Fruit fly (Drosophila melanogaster) whole organism, wandering third instar larva: ENCODE data around the gene CG15561.

Source experiments
- Dfd ChIP-seq: fragments of >200 bp; optimal IDR thresholded peaks from 2 replicates; lab custom pipeline; 2017; ENCODE audit warnings: missing biosample characterization, missing genetic modification characterization
- N ChIP-seq: fragments of >200 bp; optimal IDR thresholded peaks from 2 replicates; lab custom pipeline; 2018; ENCODE audit warnings: missing biosample characterization, missing external identifiers, missing genetic modification characterization
- OdsH ChIP-seq: fragments of 200-800 bp; sonication (Bioruptor generic); optimal IDR thresholded peaks from 2 replicates; lab custom pipeline; 2016; ENCODE audit warnings: missing biosample characterization, mild to moderate bottlenecking, missing genetic modification characterization
- dl ChIP-seq, 2 experiments: fragments of 175-275, 200-275 bp in 1 of 2; fragments of 200-275 bp in 1 of 2; sonication (Bioruptor generic); optimal IDR thresholded peaks; lab custom pipeline; 2018; ENCODE audit warnings: mild to moderate bottlenecking in 2 of 2, missing biosample characterization in 2 of 2, missing genetic modification characterization in 2 of 2, moderate library complexity in 2 of 2; ENCODE audit not compliant: partially characterized antibody in 2 of 2, insufficient read depth in 1 of 2
- psq ChIP-seq: fragments of 200-800 bp; sonication (Bioruptor generic); optimal IDR thresholded peaks from 3 replicates; lab custom pipeline; 2017; ENCODE audit warnings: missing biosample characterization, mild to moderate bottlenecking, missing genetic modification characterization, moderate library complexity

DNA sequence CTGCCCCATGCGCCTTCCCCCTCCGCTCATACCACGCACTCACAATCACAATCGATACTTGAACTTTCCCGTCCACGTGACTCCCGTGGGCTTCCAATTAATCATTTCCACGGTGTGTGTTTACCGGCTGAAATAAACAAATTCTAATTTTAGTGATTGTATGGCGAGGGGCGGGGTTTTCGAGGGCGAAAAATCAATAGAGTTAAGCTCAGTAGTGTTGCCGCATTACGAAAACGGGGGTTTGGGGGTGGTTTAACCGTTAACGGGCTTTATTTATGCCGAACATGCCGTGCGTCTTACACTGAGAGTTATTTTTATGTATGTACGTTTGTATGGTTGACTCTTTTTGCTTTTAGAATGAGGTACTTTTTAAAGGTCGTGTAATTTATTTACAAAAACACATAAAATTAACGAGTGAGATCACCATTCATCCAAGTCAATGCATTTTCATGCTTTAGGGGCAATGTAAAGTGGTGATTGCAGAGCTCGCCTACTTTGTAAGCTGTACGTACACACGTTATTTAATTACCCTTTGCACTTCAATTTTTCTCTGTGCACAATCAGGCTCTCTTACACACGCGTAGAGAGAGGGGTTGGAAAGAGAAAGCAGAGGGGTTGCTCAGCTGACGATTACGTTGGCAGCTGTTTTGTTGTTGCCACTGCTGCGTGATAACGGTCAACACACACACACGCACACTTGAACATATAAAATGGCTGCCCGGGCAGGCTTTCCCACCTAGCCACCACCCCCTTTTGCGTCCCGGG, 6.6 kb upstream of the CG15561 start:
- TF ChIP-seq OdsH (GFP tag; lab: Kevin White, UChicago) (peak; percentile 61), psq (GFP tag; lab: Kevin White, UChicago) (peak; percentile 49), Dfd (no peak), N (GFP tag; lab: Kevin White, UChicago) (no peak), dl (GFP tag; optimal IDR thresholded peaks at IDR 0.05; lab: Kevin White, UChicago; ENCODE audit: insufficient read depth in 1 of 2, partially characterized antibody in 2 of 2) (no peak)
